Fruit fly (Drosophila melanogaster): ENCODE measurements around the gene fzy.

DNA sequence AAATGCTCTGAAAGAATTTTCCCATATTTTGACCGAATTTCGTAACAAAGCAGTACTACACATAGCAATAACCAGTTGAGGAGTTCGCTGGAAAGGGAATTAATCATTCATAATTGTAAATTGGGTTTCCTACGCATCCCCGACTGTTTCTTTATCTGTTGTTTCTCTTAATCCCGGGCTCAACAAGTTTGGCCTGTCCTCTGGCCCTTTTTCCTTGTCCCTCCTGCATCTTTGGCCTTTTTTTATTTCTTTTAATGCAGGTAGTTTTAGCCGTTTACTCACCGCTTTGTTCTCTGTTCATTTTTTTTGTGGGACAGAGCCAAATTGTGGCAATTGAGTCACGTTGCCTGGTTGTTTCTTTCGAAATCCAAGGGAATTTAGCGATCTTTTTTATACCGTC, 43.0 kb downstream of the fzy start:
- no peak for TF ChIP-seq CTCF (optimal IDR thresholded peaks at IDR 0.05)
- TF ChIP-seq CG8478 (optimal IDR thresholded peaks at IDR 0.05), result no peak

Data from S2 (cell line).